Worm (Caenorhabditis elegans): Measurements from ENCODE around the gene sra-12.

DNA sequence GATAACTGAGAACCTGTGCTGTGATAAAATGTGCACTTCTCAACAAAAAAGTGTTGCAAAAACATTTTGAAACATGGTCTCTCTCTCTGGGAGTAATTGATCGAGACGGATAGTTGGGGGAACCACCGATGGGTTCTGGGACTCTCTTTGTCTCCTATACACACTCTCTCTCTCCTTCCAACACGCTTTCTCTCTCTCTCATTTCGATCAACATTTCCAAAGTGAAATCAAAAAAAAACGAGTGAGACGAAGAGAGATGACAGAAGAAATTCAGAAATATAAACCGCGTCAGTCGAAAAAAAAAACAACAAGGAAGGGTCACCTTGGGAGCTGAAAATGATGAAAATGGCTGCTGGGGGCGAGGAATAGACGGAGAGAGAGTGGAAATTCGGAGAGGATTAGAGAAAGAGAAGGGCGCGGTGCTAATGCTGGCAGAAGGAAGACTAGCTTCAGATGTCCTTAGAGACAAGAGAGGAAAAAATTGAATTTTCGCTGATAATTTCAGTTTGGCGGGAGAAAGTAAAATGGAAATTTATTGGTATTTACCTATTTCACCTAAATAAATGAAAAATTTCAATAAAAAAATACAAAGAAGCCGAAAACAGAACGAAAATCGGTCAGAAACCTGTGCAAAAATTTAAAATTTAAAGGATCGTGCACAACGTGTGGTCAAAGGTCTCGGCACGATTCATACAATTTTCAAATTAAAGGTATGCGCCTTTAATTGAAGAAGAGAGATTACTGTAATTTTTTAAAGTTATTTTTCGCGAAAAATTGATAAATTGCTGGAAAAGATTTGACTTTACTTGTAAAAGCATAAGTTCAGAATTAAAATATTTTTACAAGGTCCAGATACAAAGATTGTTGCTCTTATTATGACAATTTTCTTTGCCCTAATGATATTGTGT, 41.3 kb downstream of the sra-12 start:
- TF ChIP-seq ets-7 (tag; optimal IDR thresholded peaks at IDR 0.05) (no peak), pes-1 (GFP tag; IDR thresholded peaks at IDR 0.05) (no peak), flt-1 (GFP tag; IDR thresholded peaks at IDR 0.05) (no peak), sea-1 (GFP tag; conservative IDR thresholded peaks at IDR 0.05) (no peak), scrt-1 (GFP tag; IDR thresholded peaks at IDR 0.05) (no peak), ama-1 (optimal IDR thresholded peaks at IDR 0.05) (no peak), hmg-4 (GFP tag; optimal IDR thresholded peaks at IDR 0.05) (no peak), tbx-11 (GFP tag; IDR thresholded peaks at IDR 0.05) (no peak), B0310.2 (tag; optimal IDR thresholded peaks at IDR 0.05) (no peak), tbx-37 (GFP tag; conservative IDR thresholded peaks at IDR 0.05) (no peak), tra-4 (tag; optimal IDR thresholded peaks at IDR 0.05) (no peak), aly-1 (tag; optimal IDR thresholded peaks at IDR 0.05) (no peak), ceh-13 (GFP tag; optimal IDR thresholded peaks at IDR 0.05) (no peak)
